Fruit fly (Drosophila melanogaster): Measurements from ENCODE around the gene CG8534.

CG8534 gene

DNA sequence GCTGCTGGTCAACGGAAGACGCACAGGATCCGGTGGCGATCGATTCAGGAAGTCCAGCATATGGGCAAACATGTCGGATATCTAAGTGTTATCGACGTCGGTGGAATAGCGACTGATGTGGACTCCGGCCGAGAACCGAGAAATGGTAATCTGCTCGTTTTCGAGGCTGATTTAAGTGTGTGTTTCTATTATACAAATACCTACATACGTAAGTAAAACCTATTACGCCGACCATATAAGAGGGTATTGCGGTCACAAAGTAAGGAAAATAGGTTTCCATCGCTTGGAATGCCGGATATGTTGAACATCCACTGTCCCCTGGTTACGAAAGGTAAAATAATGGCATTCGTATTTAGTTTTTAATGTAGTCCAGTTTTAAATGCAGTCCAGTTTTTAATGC is 5.7 kb downstream of the CG8534 start, which contains the start of gene CG9459:
CG9459 (minus strand) TSS at position 101 of the 400 bp plus-strand sequence.
- TF ChIP-seq row (GFP tag; IDR thresholded peaks at IDR 0.05) (no peak), vvl (GFP tag; IDR thresholded peaks at IDR 0.05) (no peak), Spps (tag; optimal IDR thresholded peaks at IDR 0.05) (no peak), Deaf1 (tag; optimal IDR thresholded peaks at IDR 0.05) (no peak), CG15601 (tag; optimal IDR thresholded peaks at IDR 0.05) (no peak), CG10543 (GFP tag; optimal IDR thresholded peaks at IDR 0.05) (no peak), lilli (GFP tag; optimal IDR thresholded peaks at IDR 0.05) (no peak), HLHmδ (GFP tag; optimal IDR thresholded peaks at IDR 0.05) (no peak), MESR4 (GFP tag; optimal IDR thresholded peaks at IDR 0.05) (no peak), CG43689 (GFP tag; IDR thresholded peaks at IDR 0.05) (no peak), CG12219 (GFP tag; optimal IDR thresholded peaks at IDR 0.05) (no peak)

DNA sequence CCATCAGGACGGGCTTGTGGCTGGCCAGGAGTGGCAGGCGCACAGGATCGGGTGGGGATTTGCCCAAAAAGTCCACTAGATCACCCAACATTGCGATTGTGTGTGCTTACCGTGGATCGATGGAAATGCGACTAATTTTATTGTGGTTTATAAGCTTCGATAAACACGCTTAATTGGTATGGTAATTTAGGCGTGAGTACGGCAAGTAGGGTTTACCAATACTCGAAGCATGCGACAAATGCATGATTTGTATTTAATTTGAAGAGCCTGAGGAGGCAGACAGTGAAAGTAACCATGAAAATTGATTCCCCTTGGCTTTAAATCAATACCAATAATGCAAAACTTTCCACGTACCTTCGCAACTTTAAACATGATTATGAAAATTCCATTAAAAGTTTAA is 7.2 kb downstream of the CG8534 start, which contains the start of gene CG9458:
CG9458 (minus strand) TSS at position 101 of the 400 bp plus-strand sequence.
- TF ChIP-seq fd96Cb (tag; optimal IDR thresholded peaks at IDR 0.05) (no peak), ttk (GFP tag; IDR thresholded peaks at IDR 0.05) (no peak), CG7839 (tag; optimal IDR thresholded peaks at IDR 0.05) (no peak), CG4282 (GFP tag; optimal IDR thresholded peaks at IDR 0.05) (no peak), CG32772 (GFP tag; IDR thresholded peaks at IDR 0.05) (0 out of 2 replicates have a peak, but pooled peaks have one; percentile 20)

DNA sequence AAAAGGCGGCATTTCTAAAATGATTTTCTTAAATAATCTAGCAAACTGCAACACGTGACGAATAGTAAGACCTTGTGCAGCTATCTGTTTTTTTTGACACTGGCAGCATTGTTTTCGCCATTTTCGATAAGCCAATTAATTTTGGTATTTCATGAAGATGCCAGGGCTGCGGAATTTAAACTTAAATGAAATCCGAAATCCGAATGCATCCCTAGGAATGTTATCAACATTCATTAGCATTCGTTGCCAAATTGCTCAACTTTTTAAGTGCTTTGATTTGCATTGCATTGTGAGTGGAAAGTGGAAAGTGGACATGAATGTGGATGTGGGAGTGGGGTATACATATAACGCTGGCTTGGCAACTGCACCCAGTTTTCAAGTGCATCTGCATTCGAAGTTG is 8.5 kb downstream of the CG8534 start, which contains the start of gene CG42857:
CG42857 (minus strand) TSS at position 101 of the 400 bp plus-strand sequence.
- TF ChIP-seq CG3726 (GFP tag; IDR thresholded peaks at IDR 0.05) (no peak), chinmo (GFP tag; IDR thresholded peaks at IDR 0.05; ENCODE audit: partially characterized antibody) (no peak), CG17612 (GFP tag; IDR thresholded peaks at IDR 0.05) (no peak), Tbp (GFP tag; optimal IDR thresholded peaks at IDR 0.05) (no peak), unpg (GFP tag; optimal IDR thresholded peaks at IDR 0.05) (no peak), jigr1 (GFP tag; IDR thresholded peaks at IDR 0.05) (no peak), CG6813 (GFP tag; optimal IDR thresholded peaks at IDR 0.05) (no peak), Blimp-1 (GFP tag; optimal IDR thresholded peaks at IDR 0.05) (no peak), kni (GFP tag; optimal IDR thresholded peaks at IDR 0.05) (no peak), CG13296 (GFP tag; optimal IDR thresholded peaks at IDR 0.05) (no peak), vfl (GFP tag; optimal IDR thresholded peaks at IDR 0.05) (no peak), cwo (GFP tag; optimal IDR thresholded peaks at IDR 0.05) (no peak), Aef1 (GFP tag; IDR thresholded peaks at IDR 0.05) (no peak), Ets97D (GFP tag; optimal IDR thresholded peaks at IDR 0.05) (no peak)

DNA sequence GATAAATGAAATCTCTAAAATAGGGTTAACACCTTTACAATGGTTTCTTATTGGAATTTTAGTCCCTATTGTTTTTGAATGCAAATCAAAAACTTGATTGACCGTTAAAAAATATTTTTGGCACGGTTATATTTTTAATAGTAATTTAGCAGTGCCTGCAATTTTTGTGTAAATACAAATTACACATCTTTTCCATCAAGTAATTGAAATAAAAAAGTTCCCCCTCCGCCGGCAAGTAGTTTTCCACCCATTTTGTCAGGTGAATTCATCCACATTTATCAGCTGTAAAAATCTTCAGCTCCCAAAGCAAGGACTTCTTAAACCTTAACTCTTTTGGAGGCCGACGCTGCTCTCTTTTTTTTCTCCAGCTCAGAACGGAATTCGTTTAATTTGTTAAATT is 11.2 kb downstream of the CG8534 start, which contains the start of gene CG34302:
CG34302 (minus strand) TSS at position 101 of the 400 bp plus-strand sequence.
- no peak for TF ChIP-seq ci (GFP tag; IDR thresholded peaks at IDR 0.05)
- no peak for TF ChIP-seq sr (GFP tag; IDR thresholded peaks at IDR 0.05)
- no peak for TF ChIP-seq CG8765 (GFP tag; IDR thresholded peaks at IDR 0.05)
- no peak for TF ChIP-seq Dip3 (GFP tag; optimal IDR thresholded peaks at IDR 0.05)
- no peak for TF ChIP-seq bsh (GFP tag; optimal IDR thresholded peaks at IDR 0.05)
- TF ChIP-seq E2f2 (GFP tag; IDR thresholded peaks at IDR 0.05): no peak
- no peak for TF ChIP-seq dm (GFP tag; optimal IDR thresholded peaks at IDR 0.05)
- no peak for TF ChIP-seq sug (tag; optimal IDR thresholded peaks at IDR 0.05)
- no peak for TF ChIP-seq CG2889 (GFP tag; IDR thresholded peaks at IDR 0.05)
- no peak for TF ChIP-seq kni (GFP tag; optimal IDR thresholded peaks at IDR 0.05)
- no peak for TF ChIP-seq sd (tag; optimal IDR thresholded peaks at IDR 0.05)
- TF ChIP-seq CG32532 (GFP tag; IDR thresholded peaks at IDR 0.05): no peak

Data from whole organism, embryonic.